Worm (Caenorhabditis elegans) whole organism, early embryonic: ENCODE results near the gene parp-2.

ENCODE experiments used
- F13C5.2 ChIP-seq: sonication (generic microtip); optimal IDR thresholded peaks from 2 replicates; lab custom pipeline; 2017; ENCODE audit warnings: mild to moderate bottlenecking, missing genetic modification characterization, inconsistent platforms, missing compliant biosample characterization
- aly-1 ChIP-seq: sonication (generic microtip); optimal IDR thresholded peaks from 2 replicates; lab custom pipeline; 2016; ENCODE audit warnings: missing genetic modification characterization, missing compliant biosample characterization
- ama-1 ChIP-seq: fragments of 150-350 bp; optimal IDR thresholded peaks from 2 replicates; lab custom pipeline; 2014
- hmg-4 ChIP-seq: fragments of 200-800 bp; sonication (Bioruptor generic); optimal IDR thresholded peaks from 2 replicates; lab custom pipeline; 2018; ENCODE audit warnings: mild to moderate bottlenecking, missing genetic modification characterization, missing compliant biosample characterization
- pes-1 ChIP-seq: fragments of 200-800 bp; sonication (Bioruptor generic); IDR thresholded peaks from 2 replicates; pipeline ENCODE4 v1.3.6; 2022; ENCODE audit warnings: missing genetic modification reagents, missing genetic modification characterization, missing compliant biosample characterization
- scrt-1 ChIP-seq: fragments of 200-800 bp; sonication (Bioruptor generic); IDR thresholded peaks from 2 replicates; pipeline ENCODE4 v1.3.6; 2022; ENCODE audit warnings: missing genetic modification characterization, missing compliant biosample characterization
- tra-4 ChIP-seq: sonication (generic microtip); optimal IDR thresholded peaks from 2 replicates; lab custom pipeline; 2017; ENCODE audit warnings: missing genetic modification characterization, missing compliant biosample characterization

ce11 chrII:9554925-9555553 lies 37.8 kb upstream of the parp-2 start, which contains the start of gene F35H8.2:
- no peak for TF ChIP-seq pes-1
- TF ChIP-seq tra-4 = no peak
- TF ChIP-seq scrt-1 (GFP tag; lab: Robert Waterston, UW) = no peak
- TF ChIP-seq hmg-4 (GFP tag; lab: Kevin White, UChicago) = no peak
- no peak for TF ChIP-seq ama-1
- no peak for TF ChIP-seq F13C5.2 (tag; lab: Kevin White, UChicago)
- no peak for TF ChIP-seq aly-1 (tag; lab: Kevin White, UChicago)
